Worm (Caenorhabditis elegans): ENCODE results near the gene EGAP5.1.

EGAP5.1 gene

DNA sequence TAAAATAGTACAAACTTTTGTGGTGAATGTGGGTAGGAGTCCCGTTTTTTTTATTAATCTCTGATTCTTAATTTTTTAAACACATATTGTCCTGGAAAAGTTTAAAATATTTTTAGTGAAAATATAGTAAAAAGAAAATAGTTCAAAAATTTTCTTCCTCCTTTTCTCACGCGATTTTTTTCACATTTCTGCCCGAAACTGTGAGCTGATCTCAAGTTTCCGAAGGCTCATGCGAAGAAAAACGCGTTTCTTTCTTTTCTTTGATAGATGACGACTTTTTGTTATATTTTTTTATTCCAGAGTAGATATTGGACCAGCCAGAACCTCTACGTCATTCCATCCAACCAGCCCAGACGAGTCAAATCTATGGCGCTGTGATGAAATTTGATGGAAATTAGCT, 21.1 kb downstream of the EGAP5.1 start, which contains the start of gene T03G11.9:
Gene T03G11.9 (plus strand): TSS at position 301 of the 400 bp plus-strand sequence.
- TF ChIP-seq unc-62 (GFP tag; optimal IDR thresholded peaks at IDR 0.05) = no peak

DNA sequence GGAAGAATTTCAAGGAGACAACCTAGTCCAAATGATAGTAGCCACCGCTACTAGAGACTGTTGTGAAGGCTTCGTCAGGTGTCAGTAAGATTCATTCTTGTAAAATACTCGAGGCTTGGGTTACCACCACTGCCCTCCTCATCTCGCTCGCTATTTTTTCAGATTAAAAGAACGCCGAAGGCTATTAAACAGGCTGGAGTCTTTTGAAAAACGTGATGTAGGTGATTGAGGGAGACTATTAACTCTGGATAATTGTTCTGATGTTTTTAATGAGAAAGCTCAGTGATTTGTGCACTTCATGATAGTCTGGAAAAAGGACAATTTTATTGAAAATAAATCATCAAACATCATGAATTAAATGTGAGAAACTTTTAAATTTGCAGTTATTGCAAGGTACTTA, 26.1 kb downstream of the EGAP5.1 start, which contains the start of gene zig-6:
Gene zig-6 (minus strand): TSS at position 101 of the 400 bp plus-strand sequence.
- no peak for TF ChIP-seq unc-62 (GFP tag; optimal IDR thresholded peaks at IDR 0.05)

DNA sequence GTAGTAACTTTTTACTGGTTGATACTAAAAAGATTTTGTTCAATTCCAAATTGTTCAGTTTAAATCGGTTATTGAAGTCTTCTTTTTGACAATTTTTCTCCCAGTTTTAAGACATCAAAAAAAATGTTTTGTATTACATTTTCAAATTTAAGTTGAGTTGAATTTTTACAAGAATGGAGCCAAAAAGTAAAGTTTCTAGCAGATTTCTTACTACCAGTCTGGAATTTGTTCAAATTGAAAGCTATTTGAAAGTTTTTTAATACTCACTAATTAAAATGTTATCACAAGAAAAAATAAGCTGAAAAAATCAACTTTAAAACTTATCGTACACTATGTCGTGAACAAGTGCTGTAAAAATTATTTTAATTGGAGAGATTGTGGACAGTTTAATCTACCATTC, 27.2 kb downstream of the EGAP5.1 start:
- TF ChIP-seq unc-62 (GFP tag; optimal IDR thresholded peaks at IDR 0.05) = no peak

DNA sequence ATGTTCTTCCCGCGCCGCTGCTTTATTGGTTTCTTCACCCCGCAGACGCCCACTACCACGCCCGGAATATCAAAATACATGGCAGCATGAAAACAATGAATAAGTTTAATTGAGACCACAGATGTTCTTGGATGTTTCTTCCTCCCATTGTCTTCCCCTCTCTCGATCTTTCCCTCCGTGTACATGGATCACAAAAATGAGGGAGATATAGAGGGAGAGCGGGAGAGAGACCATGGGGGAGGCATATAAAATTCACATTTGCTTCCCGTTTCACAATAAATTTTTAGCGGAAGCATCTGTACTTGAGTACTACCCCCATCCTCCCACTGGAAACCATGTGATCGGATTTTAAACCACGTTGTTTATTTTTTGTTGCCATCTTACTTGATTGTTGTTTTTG, 30.5 kb downstream of the EGAP5.1 start:
- TF ChIP-seq unc-62 (GFP tag; optimal IDR thresholded peaks at IDR 0.05) = no peak

DNA sequence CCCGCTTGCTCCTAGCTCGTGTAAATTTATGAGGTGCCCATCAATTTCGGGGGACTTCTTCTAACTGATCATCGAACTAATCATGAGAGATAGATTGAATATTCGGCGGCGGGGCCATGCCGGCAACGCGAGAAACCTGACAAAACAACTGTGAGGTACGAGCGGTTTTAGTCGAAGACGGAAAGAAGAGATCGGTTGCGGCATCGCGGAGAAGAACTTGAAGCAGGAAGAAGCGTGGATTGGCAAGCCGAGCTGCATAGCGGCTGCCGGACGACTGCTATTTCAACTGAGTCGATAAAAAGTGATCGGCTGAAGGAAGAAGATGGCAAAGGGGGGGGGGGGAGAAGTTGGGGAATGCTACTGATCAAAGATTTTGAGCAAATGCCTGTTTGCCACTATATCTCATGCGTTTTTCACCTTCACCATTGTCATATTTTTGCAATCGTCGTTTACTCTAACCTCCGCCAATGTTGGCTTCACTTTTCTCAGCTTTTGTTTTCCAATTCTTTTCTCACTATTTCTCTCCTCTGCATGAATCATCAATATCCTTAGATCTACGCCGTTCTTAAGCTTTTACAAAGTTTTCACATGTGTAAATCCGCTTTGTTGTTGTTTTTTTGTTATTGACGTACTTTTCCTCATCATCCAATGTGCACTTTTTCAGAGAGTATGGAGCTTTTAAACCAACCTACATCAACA, 32.8 kb downstream of the EGAP5.1 start, which contains the start of gene pqn-62:
Gene pqn-62 (plus strand): TSS at position 649 of the 699 bp plus-strand sequence.
- no peak for TF ChIP-seq unc-62 (GFP tag; optimal IDR thresholded peaks at IDR 0.05)

DNA sequence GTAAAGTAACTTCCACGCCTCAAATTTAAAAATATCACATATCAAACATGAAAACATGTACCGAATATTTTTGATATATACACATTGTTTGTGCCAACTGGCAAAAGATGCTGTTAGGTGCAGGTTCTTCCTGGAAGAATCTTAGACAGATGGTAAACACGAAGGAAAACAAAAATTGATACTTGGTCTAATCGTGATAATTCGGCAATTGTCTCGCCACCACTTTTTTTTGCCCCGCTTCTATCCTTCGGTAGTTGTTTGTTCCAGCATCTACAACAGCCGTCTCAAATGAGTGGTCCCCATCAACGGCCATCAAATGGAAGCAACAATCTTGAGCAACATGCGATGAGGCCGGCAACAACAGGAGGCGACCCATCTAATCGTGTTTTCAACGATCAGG, 34.6 kb downstream of the EGAP5.1 start:
- TF ChIP-seq unc-62 (GFP tag; optimal IDR thresholded peaks at IDR 0.05) = no peak

DNA sequence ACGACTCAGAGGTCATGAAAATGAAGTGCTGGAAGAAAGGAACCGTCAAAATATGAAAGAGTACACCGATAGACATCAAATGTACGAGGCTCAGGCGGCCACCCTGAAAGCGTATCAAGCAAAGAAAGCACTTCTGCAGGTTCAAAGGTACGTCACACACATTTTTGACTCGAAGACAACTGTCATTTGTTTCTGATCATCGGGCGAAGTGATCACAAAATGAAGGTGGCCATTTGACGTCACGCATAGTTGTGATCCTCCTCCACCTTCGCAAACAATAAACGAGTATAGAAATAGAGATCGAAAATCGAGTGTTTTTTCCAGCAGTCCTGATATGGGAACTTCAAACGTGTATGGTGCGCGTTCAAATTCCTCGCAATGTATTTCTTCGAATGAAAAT, 36.4 kb downstream of the EGAP5.1 start:
- TF ChIP-seq unc-62 (GFP tag; optimal IDR thresholded peaks at IDR 0.05) = no peak

DNA sequence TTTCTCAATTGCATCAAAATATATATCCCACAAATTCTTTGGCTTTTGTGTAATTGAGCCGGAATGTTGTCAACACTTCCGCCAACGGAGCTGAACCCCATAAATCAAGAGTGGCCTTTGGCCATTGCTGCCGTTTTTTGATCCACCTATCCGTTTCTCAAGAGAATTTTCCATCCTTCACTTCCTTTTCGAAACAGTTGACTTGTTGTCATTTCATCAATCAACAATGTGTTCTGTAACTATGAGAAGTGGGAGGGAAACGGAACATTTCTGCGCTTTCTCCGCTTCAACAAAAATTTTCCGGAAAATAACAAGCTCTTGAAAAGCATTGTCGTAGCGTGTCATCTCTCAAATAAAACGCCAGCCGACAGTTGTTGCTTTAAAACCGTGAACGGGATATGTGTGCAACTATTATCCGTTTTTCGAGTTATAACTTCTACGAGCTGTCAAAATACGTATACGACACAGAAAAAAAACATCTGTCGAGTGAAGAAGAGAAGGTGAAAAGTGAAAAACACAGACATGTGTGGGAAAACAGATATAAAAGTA, 37.0 kb downstream of the EGAP5.1 start:
- no peak for TF ChIP-seq unc-62 (GFP tag; optimal IDR thresholded peaks at IDR 0.05)

DNA sequence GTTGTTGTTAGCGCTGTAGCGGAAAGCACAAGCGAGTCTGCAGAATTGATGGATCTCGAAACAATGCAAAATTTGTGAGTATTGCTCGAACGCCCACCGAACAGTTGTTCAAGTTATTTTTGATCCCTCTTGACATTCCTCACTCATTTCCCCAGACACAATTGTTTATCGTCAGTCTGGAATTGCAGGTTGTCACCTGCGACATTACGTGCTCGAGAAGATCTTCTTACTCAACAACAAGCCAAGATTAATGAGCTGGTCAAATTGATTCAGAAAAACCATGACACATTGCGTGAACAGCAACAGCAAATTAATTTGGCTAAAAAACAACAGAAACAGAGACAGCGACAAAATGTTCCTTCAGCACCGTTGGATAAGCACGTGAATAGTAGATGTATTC, 39.0 kb downstream of the EGAP5.1 start:
- no peak for TF ChIP-seq unc-62 (GFP tag; optimal IDR thresholded peaks at IDR 0.05)

DNA sequence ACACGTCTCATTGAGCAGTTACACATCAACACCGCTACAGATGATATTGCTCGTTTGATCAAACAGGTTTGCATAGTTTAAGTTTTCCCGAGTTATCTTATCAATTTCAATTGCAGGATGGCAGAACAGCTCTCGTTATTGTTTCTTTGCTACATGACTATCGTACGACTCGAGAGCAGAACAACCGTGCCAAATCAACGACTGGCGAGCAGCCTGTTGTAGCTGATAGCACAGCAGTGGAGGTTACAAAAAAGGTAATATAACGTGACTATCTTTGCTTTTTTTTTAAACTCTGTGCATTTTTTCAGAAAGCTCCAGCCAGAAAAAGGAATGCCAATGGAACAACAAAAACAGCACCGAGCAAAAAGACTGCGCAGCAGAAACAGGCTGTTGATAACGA, 39.5 kb downstream of the EGAP5.1 start:
- TF ChIP-seq unc-62 (GFP tag; optimal IDR thresholded peaks at IDR 0.05) = no peak

DNA sequence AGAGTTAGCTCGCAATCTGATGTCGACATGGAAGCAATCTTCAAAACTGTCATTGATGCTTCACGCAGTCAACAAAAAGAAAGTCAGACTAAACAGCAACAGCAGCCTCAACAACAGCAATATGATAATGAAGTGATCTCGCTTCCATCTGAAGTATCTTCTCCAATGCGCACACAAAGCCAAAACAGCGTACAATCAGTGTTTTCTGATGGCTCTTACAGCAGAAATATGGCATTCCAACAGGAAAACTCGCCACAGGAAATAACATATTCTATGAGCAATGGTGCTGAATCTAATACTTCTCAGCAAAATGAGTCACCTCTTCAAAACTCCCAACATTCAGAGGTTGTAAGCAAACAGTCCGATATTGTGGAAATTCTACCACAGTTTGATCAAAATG, 40.1 kb downstream of the EGAP5.1 start:
- TF ChIP-seq unc-62 (GFP tag; optimal IDR thresholded peaks at IDR 0.05) = no peak

DNA sequence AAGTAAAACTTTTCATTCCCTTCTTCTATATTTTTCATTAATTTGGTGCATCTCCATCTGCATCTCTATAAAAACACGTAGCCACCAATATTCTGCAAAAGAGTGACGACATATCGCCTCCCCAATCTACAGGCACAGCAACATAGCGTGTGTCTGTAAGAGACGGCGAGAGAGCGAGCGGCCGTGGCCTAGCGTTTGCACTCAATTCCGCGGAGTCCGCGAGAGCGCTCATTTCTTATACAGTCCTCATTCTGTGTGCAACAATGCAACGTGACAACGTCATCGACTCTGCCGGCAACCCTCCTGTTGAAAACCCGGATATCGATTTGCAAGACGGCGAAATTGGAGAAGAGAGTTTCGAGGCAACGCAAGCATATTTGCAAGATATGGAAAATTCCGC, 42.7 kb downstream of the EGAP5.1 start, which contains the start of gene H28G03.2:
Gene H28G03.2 (plus strand): TSS at position 200 of the 400 bp plus-strand sequence.
- no peak for TF ChIP-seq unc-62 (GFP tag; optimal IDR thresholded peaks at IDR 0.05)

DNA sequence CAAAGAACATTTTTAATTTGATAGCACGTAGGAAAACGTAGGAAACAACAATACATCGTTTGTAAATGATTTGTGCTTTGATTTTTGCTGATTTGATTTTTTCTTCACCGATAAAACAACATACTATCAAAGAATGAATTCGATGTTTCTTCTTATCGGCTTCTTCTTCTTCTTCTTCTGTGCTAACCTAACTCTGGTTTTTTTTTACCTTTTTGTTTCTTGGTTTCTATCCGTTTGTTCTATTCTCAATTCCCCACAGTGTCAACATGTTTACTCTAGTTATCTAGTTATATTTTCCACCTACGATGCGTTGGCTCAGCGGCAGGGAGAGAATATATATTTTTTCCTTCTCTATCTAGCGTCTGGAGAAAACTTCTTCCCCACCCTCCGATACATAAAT, 45.0 kb downstream of the EGAP5.1 start:
- no peak for TF ChIP-seq unc-62 (GFP tag; optimal IDR thresholded peaks at IDR 0.05)

DNA sequence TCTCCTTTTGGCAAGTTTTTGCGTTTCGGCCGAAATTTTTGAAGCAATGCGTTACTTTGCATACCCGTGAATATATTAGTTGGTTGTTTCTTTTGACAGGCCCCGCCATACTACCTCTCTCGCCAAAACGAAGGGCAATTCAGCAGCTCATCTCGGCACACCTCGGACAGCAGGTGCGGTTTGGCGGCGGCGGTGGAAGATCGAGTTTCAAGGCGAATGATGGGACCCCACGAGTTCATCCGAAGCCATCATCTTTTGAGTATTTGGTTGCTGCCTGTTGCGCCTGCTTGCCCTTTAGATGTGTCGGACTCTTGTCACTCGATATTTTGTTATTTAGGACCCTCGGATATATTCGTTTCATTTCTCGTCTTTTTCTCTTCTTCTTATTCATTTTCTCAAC, 45.5 kb downstream of the EGAP5.1 start:
- TF ChIP-seq unc-62 (GFP tag; optimal IDR thresholded peaks at IDR 0.05) = no peak

DNA sequence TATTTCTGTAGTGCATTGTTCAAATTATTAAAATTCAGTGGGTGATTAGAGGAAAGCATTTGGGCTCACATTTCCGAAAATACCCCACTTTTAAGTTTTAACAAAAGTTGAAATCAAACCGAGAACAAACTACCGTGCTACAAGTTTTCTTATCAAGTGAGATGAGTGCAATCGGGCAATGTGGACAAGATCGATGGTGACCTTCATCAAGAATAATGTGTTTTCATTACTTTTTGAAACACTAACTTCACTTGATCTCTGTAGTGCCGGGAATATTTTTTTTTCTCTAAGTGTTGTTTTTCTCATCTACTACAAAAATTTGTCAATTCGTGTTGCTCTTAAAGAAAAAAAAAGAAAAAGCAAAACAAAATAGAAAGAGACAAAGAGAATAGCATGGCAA, 46.0 kb downstream of the EGAP5.1 start:
- TF ChIP-seq unc-62 (GFP tag; optimal IDR thresholded peaks at IDR 0.05) = no peak

DNA sequence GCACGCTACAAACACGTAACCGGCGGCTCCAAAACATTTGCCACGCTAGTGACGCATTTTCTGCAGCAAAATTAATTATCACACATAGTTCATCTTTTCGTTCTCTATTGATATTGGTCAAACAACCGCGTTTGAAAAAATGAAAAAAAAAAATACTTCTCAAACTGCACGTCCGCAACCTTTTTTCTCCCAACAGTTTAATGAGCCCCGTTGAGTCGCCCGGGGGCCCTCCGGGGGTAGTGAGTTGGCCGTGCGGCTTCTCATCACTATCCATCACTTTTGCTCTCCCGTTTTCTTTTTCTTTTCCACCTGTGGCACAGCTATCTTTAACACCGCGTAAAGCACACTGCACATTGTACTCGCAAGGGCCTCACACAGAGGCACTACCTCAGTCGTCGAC, 46.6 kb downstream of the EGAP5.1 start:
- TF ChIP-seq unc-62 (GFP tag; optimal IDR thresholded peaks at IDR 0.05) = no peak

DNA sequence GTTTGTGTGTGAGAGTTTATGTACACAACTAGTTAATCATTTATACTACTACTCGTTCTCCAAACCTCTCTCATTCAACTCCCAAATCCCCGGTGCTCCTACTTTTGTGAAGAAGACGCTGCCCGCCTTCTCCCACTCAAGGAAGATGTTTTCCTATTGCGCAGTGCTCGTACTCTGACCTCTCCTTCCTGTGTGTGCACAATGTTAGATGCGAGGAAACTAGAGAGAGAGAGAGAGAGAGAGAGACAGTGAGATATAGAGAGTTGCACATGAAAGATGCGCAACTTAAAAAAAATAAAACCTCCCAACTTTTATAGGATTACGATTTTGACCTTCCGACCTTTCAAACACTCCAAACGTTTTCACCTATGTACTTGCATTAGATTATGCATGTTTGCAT, 47.7 kb downstream of the EGAP5.1 start:
- TF ChIP-seq unc-62 (GFP tag; optimal IDR thresholded peaks at IDR 0.05) = no peak
